Worm (Caenorhabditis elegans): ENCODE measurements around the gene F37A4.5.
A peak's percentile ranks its signal among the peaks of the same experiment; 100 is the strongest.

The F37A4.5 gene

ce11 chrIII:6711590-6711989, at the start of gene F37A4.5:
F37A4.5 (plus strand) TSS chrIII:6711890.
- no peak for TF ChIP-seq ham-2 (GFP tag; optimal IDR thresholded peaks at IDR 0.05)

- TF ChIP-seq nhr-76 (tag; optimal IDR thresholded peaks at IDR 0.05) (no peak), sem-2 (GFP tag; optimal IDR thresholded peaks at IDR 0.05) (no peak), ces-1 (GFP tag; optimal IDR thresholded peaks at IDR 0.05) (peak; percentile 61), elt-1 (tag; optimal IDR thresholded peaks at IDR 0.05; ENCODE audit: borderline replicate concordance, insufficient read depth) (no peak)
These were observed 40.9 kb upstream of the F37A4.5 start for ce11 chrIII:6670737-6671242.

- no peak for TF ChIP-seq unc-39 (tag; optimal IDR thresholded peaks at IDR 0.05)
- TF ChIP-seq unc-120 (tag; optimal IDR thresholded peaks at IDR 0.05; ENCODE audit: poor library complexity, severe bottlenecking): no peak
- TF ChIP-seq lsy-2 (tag; optimal IDR thresholded peaks at IDR 0.05): no peak
- TF ChIP-seq elt-3 (tag; optimal IDR thresholded peaks at IDR 0.05): no peak
- no peak for TF ChIP-seq tbx-8 (GFP tag; optimal IDR thresholded peaks at IDR 0.05)
- no peak for TF ChIP-seq nhr-12 (tag; optimal IDR thresholded peaks at IDR 0.05)
- no peak for TF ChIP-seq nhr-237 (tag; optimal IDR thresholded peaks at IDR 0.05)
- TF ChIP-seq sem-2 (GFP tag; optimal IDR thresholded peaks at IDR 0.05): no peak
- TF ChIP-seq lin-13 (tag; optimal IDR thresholded peaks at IDR 0.05): no peak
- no peak for TF ChIP-seq zip-8 (tag; optimal IDR thresholded peaks at IDR 0.05)
- no peak for TF ChIP-seq bed-3 (GFP tag; optimal IDR thresholded peaks at IDR 0.05)
- no peak for TF ChIP-seq ham-2 (GFP tag; optimal IDR thresholded peaks at IDR 0.05)
- TF ChIP-seq flh-1 (GFP tag; optimal IDR thresholded peaks at IDR 0.05): no peak
- TF ChIP-seq pha-4 (tag; optimal IDR thresholded peaks at IDR 0.05): no peak
- no peak for TF ChIP-seq M03D4.4 (tag; optimal IDR thresholded peaks at IDR 0.05)
- TF ChIP-seq elt-1 (tag; optimal IDR thresholded peaks at IDR 0.05; ENCODE audit: borderline replicate concordance, insufficient read depth): no peak
- TF ChIP-seq cnd-1 (tag; optimal IDR thresholded peaks at IDR 0.05): no peak
- TF ChIP-seq ceh-83 (GFP tag; optimal IDR thresholded peaks at IDR 0.05): no peak
- no peak for TF ChIP-seq mab-5 (tag; optimal IDR thresholded peaks at IDR 0.05)
- TF ChIP-seq hlh-1 (tag; optimal IDR thresholded peaks at IDR 0.05): no peak
These were observed 36.2 kb upstream of the F37A4.5 start, which contains the start of gene rbf-1 for ce11 chrIII:6675460-6675859. rbf-1 (plus strand) TSS chrIII:6675760.

- no peak for TF ChIP-seq drap-1 (GFP tag; optimal IDR thresholded peaks at IDR 0.05)
- peak; percentile 55 for TF ChIP-seq ces-1 (GFP tag; optimal IDR thresholded peaks at IDR 0.05)
These were observed 34.4 kb upstream of the F37A4.5 start for ce11 chrIII:6677304-6677703.

- TF ChIP-seq cnd-1 (tag; optimal IDR thresholded peaks at IDR 0.05) (no peak), nhr-12 (tag; optimal IDR thresholded peaks at IDR 0.05) (no peak), lin-13 (tag; optimal IDR thresholded peaks at IDR 0.05) (no peak), lin-32 (GFP tag; optimal IDR thresholded peaks at IDR 0.05) (no peak), mls-2 (tag; optimal IDR thresholded peaks at IDR 0.05) (no peak), flh-1 (GFP tag; optimal IDR thresholded peaks at IDR 0.05) (no peak), elt-1 (tag; optimal IDR thresholded peaks at IDR 0.05; ENCODE audit: borderline replicate concordance, insufficient read depth) (no peak), sem-2 (GFP tag; optimal IDR thresholded peaks at IDR 0.05) (no peak), tbx-8 (GFP tag; optimal IDR thresholded peaks at IDR 0.05) (no peak), drap-1 (GFP tag; optimal IDR thresholded peaks at IDR 0.05) (no peak), ham-2 (GFP tag; optimal IDR thresholded peaks at IDR 0.05) (no peak), unc-120 (tag; optimal IDR thresholded peaks at IDR 0.05; ENCODE audit: poor library complexity, severe bottlenecking) (no peak), mab-5 (tag; optimal IDR thresholded peaks at IDR 0.05) (no peak), ces-1 (GFP tag; optimal IDR thresholded peaks at IDR 0.05) (no peak)
These were observed 32.4 kb upstream of the F37A4.5 start for ce11 chrIII:6679323-6679722.

- TF ChIP-seq unc-120 (tag; optimal IDR thresholded peaks at IDR 0.05; ENCODE audit: poor library complexity, severe bottlenecking): no peak
- TF ChIP-seq pha-4 (tag; optimal IDR thresholded peaks at IDR 0.05): no peak
- TF ChIP-seq elt-1 (tag; optimal IDR thresholded peaks at IDR 0.05; ENCODE audit: borderline replicate concordance, insufficient read depth): no peak
- no peak for TF ChIP-seq nhr-12 (tag; optimal IDR thresholded peaks at IDR 0.05)
- TF ChIP-seq ztf-11 (tag; optimal IDR thresholded peaks at IDR 0.05): no peak
- no peak for TF ChIP-seq mep-1 (tag; optimal IDR thresholded peaks at IDR 0.05)
- no peak for TF ChIP-seq mls-2 (tag; optimal IDR thresholded peaks at IDR 0.05)
- no peak for TF ChIP-seq nhr-76 (tag; optimal IDR thresholded peaks at IDR 0.05)
These were observed 30.7 kb upstream of the F37A4.5 start for ce11 chrIII:6680963-6681362.
